Fruit fly (Drosophila melanogaster): ENCODE data around the gene GstD8.

- TF ChIP-seq CG5204 (GFP tag; optimal IDR thresholded peaks at IDR 0.05) (no peak), cic (GFP tag; optimal IDR thresholded peaks at IDR 0.05) (no peak), ovo (GFP tag; optimal IDR thresholded peaks at IDR 0.05) (no peak), pad (GFP tag; optimal IDR thresholded peaks at IDR 0.05) (no peak), bab1 (GFP tag; optimal IDR thresholded peaks at IDR 0.05) (no peak), Clk (GFP tag; optimal IDR thresholded peaks at IDR 0.05) (no peak), CG1620 (GFP tag; optimal IDR thresholded peaks at IDR 0.05) (no peak), CG7101 (tag; optimal IDR thresholded peaks at IDR 0.05) (no peak), CG7045 (GFP tag; optimal IDR thresholded peaks at IDR 0.05) (no peak), CG12768 (GFP tag; optimal IDR thresholded peaks at IDR 0.05) (no peak)
Observed at dm6 chr3R:12384274-12384673, 4.5 kb downstream of the GstD8 start.
